Worm (Caenorhabditis elegans) whole organism, L1 larva: ENCODE measurements around the gene srlf-11.

ENCODE experiments used
- C04F5.9 ChIP-seq: sonication (generic microtip); optimal IDR thresholded peaks from 2 replicates; lab custom pipeline; 2016; ENCODE audit warnings: missing genetic modification characterization, missing compliant biosample characterization
- C34B4.2 ChIP-seq: sonication (generic microtip); optimal IDR thresholded peaks from 2 replicates; lab custom pipeline; 2017; ENCODE audit warnings: mild to moderate bottlenecking, missing genetic modification characterization, missing compliant biosample characterization
- F16B12.6 ChIP-seq: fragments of 150-350 bp; optimal IDR thresholded peaks from 2 replicates; lab custom pipeline; 2014; ENCODE audit warnings: missing biosample characterization, missing genetic modification characterization
- aha-1 ChIP-seq: fragments of 150-350 bp; optimal IDR thresholded peaks from 2 replicates; lab custom pipeline; 2014; ENCODE audit warnings: missing biosample characterization, missing genetic modification characterization
- aly-2 ChIP-seq: fragments of 150-350 bp; optimal IDR thresholded peaks from 2 replicates; lab custom pipeline; 2014; ENCODE audit warnings: missing biosample characterization, missing genetic modification characterization
- ama-1 ChIP-seq: fragments of 150-350 bp; optimal IDR thresholded peaks from 2 replicates; lab custom pipeline; 2014
- ceh-90 ChIP-seq: sonication (generic microtip); optimal IDR thresholded peaks from 2 replicates; lab custom pipeline; 2016; ENCODE audit warnings: missing genetic modification characterization, missing compliant biosample characterization
- dpl-1 ChIP-seq, 3 experiments: fragments of 150-350 bp in 2 of 3; sonication (generic microtip) in 1 of 3; optimal IDR thresholded peaks; 2 replicates each; lab custom pipeline; 2014 to 2017; ENCODE audit warnings: missing biosample characterization in 3 of 3, missing genetic modification characterization in 3 of 3, missing genetic modification reagents in 3 of 3
- elt-2 ChIP-seq: sonication (generic microtip); optimal IDR thresholded peaks from 2 replicates; lab custom pipeline; 2016; ENCODE audit warnings: missing genetic modification characterization, mild to moderate bottlenecking, inconsistent platforms, missing compliant biosample characterization, missing genetic modification reagents
- elt-3 ChIP-seq, 6 experiments: fragments of 150-350 bp in 1 of 6; sonication (generic microtip); optimal IDR thresholded peaks; 2 replicates each; lab custom pipeline; 2017 to 2018; ENCODE audit warnings: missing biosample characterization in 6 of 6, missing genetic modification characterization in 6 of 6, inconsistent platforms in 1 of 6
- ets-5 ChIP-seq: fragments of 200-800 bp; sonication (Bioruptor generic); IDR thresholded peaks from 2 replicates; pipeline ENCODE4 v1.3.6; 2022; ENCODE audit warnings: missing genetic modification characterization, missing compliant biosample characterization
- fkh-10 ChIP-seq: sonication (generic microtip); optimal IDR thresholded peaks from 2 replicates; lab custom pipeline; 2017; ENCODE audit warnings: missing biosample characterization, missing genetic modification reagents, missing genetic modification characterization
- fos-1 ChIP-seq: fragments of 150-350 bp; optimal IDR thresholded peaks from 2 replicates; lab custom pipeline; 2014; ENCODE audit warnings: missing biosample characterization, missing genetic modification characterization
- grh-1 ChIP-seq: fragments of 200-800 bp; sonication (Bioruptor generic); IDR thresholded peaks from 2 replicates; pipeline ENCODE4 v1.3.6; 2022; ENCODE audit warnings: missing genetic modification reagents, missing genetic modification characterization, missing compliant biosample characterization
- irx-1 ChIP-seq: sonication (generic microtip); optimal IDR thresholded peaks from 2 replicates; lab custom pipeline; 2016; ENCODE audit warnings: missing genetic modification characterization, missing compliant biosample characterization
- jun-1 ChIP-seq: fragments of 150-350 bp; optimal IDR thresholded peaks from 2 replicates; lab custom pipeline; 2014; ENCODE audit warnings: missing biosample characterization, missing genetic modification reagents, missing genetic modification characterization
- lin-14 ChIP-seq: fragments of 200-800 bp; sonication (Bioruptor generic); optimal IDR thresholded peaks from 2 replicates; lab custom pipeline; 2018; ENCODE audit warnings: mild to moderate bottlenecking, missing genetic modification characterization, moderate library complexity, missing compliant biosample characterization
- lin-15B ChIP-seq: fragments of 150-350 bp; sonication (generic microtip); optimal IDR thresholded peaks from 3 replicates; lab custom pipeline; 2014; ENCODE audit warnings: missing biosample characterization, missing genetic modification characterization
- lin-35 ChIP-seq, 2 experiments: fragments of 150-350 bp; optimal IDR thresholded peaks; 2 replicates each; lab custom pipeline; 2014; ENCODE audit warnings: missing biosample characterization in 2 of 2, missing genetic modification characterization in 2 of 2, missing genetic modification reagents in 2 of 2
- lsy-2 ChIP-seq, 2 experiments: fragments of 150-350 bp; optimal IDR thresholded peaks; 2 replicates each; lab custom pipeline; 2014; ENCODE audit warnings: missing biosample characterization in 2 of 2, missing genetic modification characterization in 2 of 2
- mdl-1 ChIP-seq, 2 experiments: fragments of 150-350 bp; optimal IDR thresholded peaks; 2 replicates each; lab custom pipeline; 2014 to 2017; ENCODE audit warnings: missing biosample characterization in 2 of 2, missing genetic modification characterization in 2 of 2, inconsistent platforms in 1 of 2
- mef-2 ChIP-seq: fragments of 150-350 bp; optimal IDR thresholded peaks from 2 replicates; lab custom pipeline; 2014; ENCODE audit warnings: missing biosample characterization, missing genetic modification characterization
- mep-1 ChIP-seq: fragments of 150-350 bp; optimal IDR thresholded peaks from 2 replicates; lab custom pipeline; 2014; ENCODE audit warnings: missing biosample characterization, missing genetic modification characterization
- nhr-12 ChIP-seq: sonication (generic microtip); optimal IDR thresholded peaks from 2 replicates; lab custom pipeline; 2017; ENCODE audit warnings: missing biosample characterization, missing genetic modification characterization
- nhr-19 ChIP-seq: fragments of 200-800 bp; sonication (Bioruptor generic); conservative IDR thresholded peaks from 2 replicates; pipeline ENCODE4 v1.3.6; 2022; ENCODE audit warnings: missing genetic modification characterization, missing compliant biosample characterization
- nhr-20 ChIP-seq: sonication (generic microtip); optimal IDR thresholded peaks from 2 replicates; lab custom pipeline; 2016; ENCODE audit warnings: mild to moderate bottlenecking, missing genetic modification characterization, missing compliant biosample characterization
- nhr-237 ChIP-seq: fragments of 150-350 bp; optimal IDR thresholded peaks from 2 replicates; lab custom pipeline; 2014; ENCODE audit warnings: missing biosample characterization, missing genetic modification characterization
- nhr-71 ChIP-seq: sonication (generic microtip); optimal IDR thresholded peaks from 2 replicates; lab custom pipeline; 2016; ENCODE audit warnings: mild to moderate bottlenecking, missing genetic modification characterization, moderate library complexity, missing compliant biosample characterization
- nhr-84 ChIP-seq: sonication (generic microtip); optimal IDR thresholded peaks from 2 replicates; lab custom pipeline; 2017; ENCODE audit warnings: missing biosample characterization, missing genetic modification characterization
- pax-3 ChIP-seq: fragments of 200-800 bp; sonication (Bioruptor generic); optimal IDR thresholded peaks from 2 replicates; lab custom pipeline; 2018; ENCODE audit warnings: mild to moderate bottlenecking, missing genetic modification characterization, moderate library complexity, missing compliant biosample characterization
- skn-1 ChIP-seq: fragments of 150-350 bp; optimal IDR thresholded peaks from 2 replicates; lab custom pipeline; 2014; ENCODE audit warnings: missing biosample characterization, missing genetic modification characterization
- snpc-4 ChIP-seq: fragments of 150-350 bp; optimal IDR thresholded peaks from 2 replicates; lab custom pipeline; 2014; ENCODE audit warnings: missing biosample characterization, missing genetic modification characterization
- swsn-7 ChIP-seq: sonication (generic microtip); optimal IDR thresholded peaks from 2 replicates; lab custom pipeline; 2016; ENCODE audit warnings: missing genetic modification characterization, missing compliant biosample characterization
- unc-30 ChIP-seq: sonication (generic microtip); optimal IDR thresholded peaks from 2 replicates; lab custom pipeline; 2017; ENCODE audit warnings: missing biosample characterization, missing genetic modification characterization
- unc-98 ChIP-seq: fragments of 200-800 bp; sonication (Bioruptor generic); IDR thresholded peaks from 2 replicates; pipeline ENCODE4 v1.3.6; 2022; ENCODE audit warnings: missing genetic modification characterization, missing compliant biosample characterization
- vab-15 ChIP-seq: sonication (generic microtip); optimal IDR thresholded peaks from 2 replicates; lab custom pipeline; 2017; ENCODE audit warnings: missing genotype, mild to moderate bottlenecking, missing genetic modification characterization, missing compliant biosample characterization
- zag-1 ChIP-seq: fragments of 150-350 bp; optimal IDR thresholded peaks from 2 replicates; lab custom pipeline; 2014; ENCODE audit warnings: missing biosample characterization, missing genetic modification characterization
- zip-4 ChIP-seq: fragments of 200-800 bp; sonication (Bioruptor generic); optimal IDR thresholded peaks from 2 replicates; lab custom pipeline; 2018; ENCODE audit warnings: mild to moderate bottlenecking, missing genetic modification characterization, moderate library complexity, missing compliant biosample characterization

srlf-11 gene

DNA sequence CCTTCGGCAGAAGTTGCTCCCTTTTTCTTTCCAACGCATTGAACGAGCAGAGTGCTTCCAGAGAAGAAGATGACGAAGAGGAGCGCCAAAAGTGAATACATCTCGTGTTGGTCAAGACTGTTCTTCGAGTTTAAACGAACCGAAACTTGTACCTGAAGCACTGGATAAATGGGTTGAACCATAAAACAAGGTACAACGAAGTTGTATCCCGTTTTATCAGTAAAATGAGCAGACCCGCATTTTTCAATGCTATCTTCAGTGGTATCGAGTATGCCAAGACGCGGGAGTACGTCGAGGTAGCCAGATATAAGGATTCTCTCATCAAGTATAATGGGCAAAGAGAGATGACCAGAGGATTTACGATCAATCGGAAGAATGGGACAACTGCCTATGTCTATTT, 1.5 kb upstream of the srlf-11 start, which contains the start of gene F13E9.16:
TSS of gene F13E9.16 (minus strand) at position 101 of the 400 bp plus-strand sequence.
- TF ChIP-seq zip-4 (no peak), nhr-19 (no peak), dpl-1 (GFP tag; optimal IDR thresholded peaks at IDR 0.05; lab: Kevin White, UChicago) (no peak), ceh-90 (tag; lab: Kevin White, UChicago) (no peak), irx-1 (no peak), snpc-4 (tag; lab: Kevin White, UChicago) (no peak)

ce11 chrIV:10884263-10884662, 1.6 kb downstream of the srlf-11 start, which contains the start of gene F13E9.5:
F13E9.5 (minus strand) TSS chrIV:10884363.
- TF ChIP-seq skn-1 (tag; lab: Kevin White, UChicago), result no peak
- no peak for TF ChIP-seq mef-2 (tag; lab: Kevin White, UChicago)
- no peak for TF ChIP-seq nhr-237 (tag; lab: Kevin White, UChicago)
- TF ChIP-seq swsn-7 (tag; lab: Kevin White, UChicago), result no peak
- TF ChIP-seq grh-1 (GFP tag; lab: Robert Waterston, UW), result no peak
- no peak for TF ChIP-seq fkh-10 (GFP tag; lab: Kevin White, UChicago)
- TF ChIP-seq zag-1, result no peak
- TF ChIP-seq aly-2 (tag; lab: Kevin White, UChicago), result no peak
- TF ChIP-seq mdl-1 (tag; optimal IDR thresholded peaks at IDR 0.05; lab: Kevin White, UChicago), result no peak
- TF ChIP-seq mep-1 (tag; lab: Kevin White, UChicago), result no peak
- no peak for TF ChIP-seq pax-3 (tag; lab: Kevin White, UChicago)
- no peak for TF ChIP-seq nhr-12
- TF ChIP-seq ets-5, result no peak

DNA sequence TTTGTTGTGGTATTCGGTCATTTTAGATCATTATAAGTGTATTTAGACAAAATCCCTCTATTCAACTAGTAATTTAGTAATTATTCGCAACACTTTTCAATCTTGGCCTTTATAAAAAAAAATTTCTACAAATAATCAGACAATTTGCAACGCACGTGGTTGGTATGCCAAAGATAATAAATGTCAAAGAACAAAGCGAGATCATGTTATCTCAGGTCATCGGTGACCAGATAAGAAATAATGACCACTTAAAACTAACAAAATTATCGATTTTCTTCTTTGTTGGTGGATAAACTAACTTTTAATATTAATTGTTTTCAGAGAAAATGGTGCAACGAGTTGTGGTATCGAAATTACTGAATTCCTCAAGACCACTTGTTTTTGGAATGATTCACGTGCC, 4.6 kb downstream of the srlf-11 start, which contains the start of gene F13E9.13:
TSS of gene F13E9.13 (plus strand) at position 317 of the 400 bp plus-strand sequence.
- TF ChIP-seq vab-15 (no peak), lsy-2 (tag; optimal IDR thresholded peaks at IDR 0.05; lab: Kevin White, UChicago) (no peak), elt-3 (tag; optimal IDR thresholded peaks at IDR 0.05; lab: Kevin White, UChicago) (peak in 1 of 6 experiments; percentile 14), snpc-4 (tag; lab: Kevin White, UChicago) (no peak), nhr-71 (no peak), nhr-84 (tag; lab: Kevin White, UChicago) (no peak), C04F5.9 (no peak), zip-4 (no peak), grh-1 (GFP tag; lab: Robert Waterston, UW) (no peak), elt-2 (tag; lab: Kevin White, UChicago) (peak; percentile 75), C34B4.2 (tag; lab: Kevin White, UChicago) (no peak), jun-1 (tag; lab: Kevin White, UChicago) (no peak), nhr-20 (peak; percentile 19), zag-1 (no peak), fos-1 (tag; lab: Kevin White, UChicago) (no peak), lin-15B (tag; lab: Kevin White, UChicago) (no peak), fkh-10 (GFP tag; lab: Kevin White, UChicago) (no peak)

DNA sequence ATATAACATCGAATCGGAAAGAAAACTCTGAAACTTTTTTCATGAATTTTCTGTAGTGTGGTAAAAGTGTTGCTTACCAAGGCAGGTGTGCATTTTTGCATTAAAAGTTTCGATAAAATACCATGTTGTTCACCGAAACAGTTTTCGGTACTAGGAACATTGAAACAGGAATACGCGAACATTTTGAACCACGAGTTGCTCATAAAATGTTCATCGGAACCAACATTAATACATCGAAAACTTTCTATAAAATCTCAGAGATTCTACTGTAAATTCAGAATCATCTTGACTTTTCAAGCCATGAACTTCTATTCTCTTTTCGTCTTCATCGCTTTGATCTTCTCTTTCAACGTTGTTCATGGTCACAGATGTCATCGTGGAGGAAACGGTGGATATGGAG, 5.6 kb downstream of the srlf-11 start, which contains the start of gene fipr-15:
TSS of gene fipr-15 (plus strand) at position 301 of the 400 bp plus-strand sequence.
- TF ChIP-seq irx-1, result no peak
- TF ChIP-seq fkh-10 (GFP tag; lab: Kevin White, UChicago), result no peak
- TF ChIP-seq unc-98 (GFP tag; lab: Robert Waterston, UW), result no peak
- TF ChIP-seq lin-14 (GFP tag; lab: Kevin White, UChicago), result no peak
- no peak for TF ChIP-seq C34B4.2 (tag; lab: Kevin White, UChicago)
- no peak for TF ChIP-seq ama-1
- TF ChIP-seq, all 84 proteins: peak for 0

- TF ChIP-seq irx-1 (no peak), unc-30 (tag; lab: Kevin White, UChicago) (no peak), lin-35 (GFP tag; optimal IDR thresholded peaks at IDR 0.05; lab: Kevin White, UChicago) (no peak), F16B12.6 (tag; lab: Kevin White, UChicago) (no peak), aha-1 (tag; lab: Kevin White, UChicago) (no peak)
Measured at ce11 chrIV:10879542-10879941, 6.3 kb downstream of the srlf-11 start, which contains the start of gene sdz-13. sdz-13 (minus strand) TSS chrIV:10879642.
